Worm (Caenorhabditis elegans): ENCODE measurements around the gene mltn-13.

mltn-13 gene

ce11 chrX:4479960-4480359 lies 31.8 kb upstream of the mltn-13 start:
- TF ChIP-seq lin-35 (GFP tag; optimal IDR thresholded peaks at IDR 0.05), result peak in 1 of 2 experiments; percentile 8
- no peak for TF ChIP-seq ceh-82 (tag; optimal IDR thresholded peaks at IDR 0.05)

ce11 chrX:4478503-4478902 lies 30.3 kb upstream of the mltn-13 start:
- TF ChIP-seq lin-35 (GFP tag; optimal IDR thresholded peaks at IDR 0.05) (peak in 1 of 2 experiments; percentile 21), elt-2 (tag; optimal IDR thresholded peaks at IDR 0.05) (peak; percentile 65), swsn-7 (tag; optimal IDR thresholded peaks at IDR 0.05) (no peak)

ce11 chrX:4469297-4469816 lies 21.2 kb upstream of the mltn-13 start, which contains the start of gene asb-2:
asb-2 (plus strand) TSS chrX:4469766.
- TF ChIP-seq hlh-4 (tag; optimal IDR thresholded peaks at IDR 0.05) (no peak), aha-1 (tag; optimal IDR thresholded peaks at IDR 0.05) (no peak), hpl-2 (GFP tag; optimal IDR thresholded peaks at IDR 0.05) (peak; percentile 45), pqm-1 (tag; optimal IDR thresholded peaks at IDR 0.05) (no peak), sup-37 (GFP tag; optimal IDR thresholded peaks at IDR 0.05) (no peak), isw-1 (GFP tag; IDR thresholded peaks at IDR 0.05) (peak; percentile 55), nhr-47 (tag; optimal IDR thresholded peaks at IDR 0.05) (peak; percentile 90), sptf-1 (tag; optimal IDR thresholded peaks at IDR 0.05) (no peak), swsn-7 (tag; optimal IDR thresholded peaks at IDR 0.05) (peak; percentile 89), C16A3.4 (tag; optimal IDR thresholded peaks at IDR 0.05) (peak; percentile 89), egl-27 (tag; optimal IDR thresholded peaks at IDR 0.05) (no peak), hlh-17 (GFP tag; optimal IDR thresholded peaks at IDR 0.05; ENCODE audit: borderline replicate concordance) (no peak), ets-5 (GFP tag; IDR thresholded peaks at IDR 0.05) (no peak), xbp-1 (tag; optimal IDR thresholded peaks at IDR 0.05) (peak; percentile 97), grh-1 (GFP tag; IDR thresholded peaks at IDR 0.05) (peak; percentile 70), ceh-8 (GFP tag; optimal IDR thresholded peaks at IDR 0.05) (no peak), fkh-4 (tag; optimal IDR thresholded peaks at IDR 0.05; ENCODE audit: borderline replicate concordance) (no peak), zip-4 (GFP tag; optimal IDR thresholded peaks at IDR 0.05) (no peak), ceh-88 (GFP tag; IDR thresholded peaks at IDR 0.05) (peak; percentile 35; the same call in 1 of the 2 replicates), blmp-1 (tag; optimal IDR thresholded peaks at IDR 0.05) (no peak), unc-130 (tag; optimal IDR thresholded peaks at IDR 0.05) (peak; percentile 88), C34B4.2 (tag; optimal IDR thresholded peaks at IDR 0.05) (no peak), jun-1 (tag; optimal IDR thresholded peaks at IDR 0.05) (peak; percentile 79), irx-1 (tag; optimal IDR thresholded peaks at IDR 0.05) (peak; percentile 59), mab-9 (GFP tag; IDR thresholded peaks at IDR 0.05) (no peak), elt-2 (tag; optimal IDR thresholded peaks at IDR 0.05) (peak; percentile 32), rnt-1 (tag; optimal IDR thresholded peaks at IDR 0.05) (peak; percentile 91), lsy-2 (tag; optimal IDR thresholded peaks at IDR 0.05) (peak; percentile 85 to 92), pax-3 (tag; optimal IDR thresholded peaks at IDR 0.05) (peak; percentile 39), lin-35 (GFP tag; optimal IDR thresholded peaks at IDR 0.05) (peak; percentile 79 to 92), unc-98 (GFP tag; IDR thresholded peaks at IDR 0.05) (no peak), ces-1 (GFP tag; optimal IDR thresholded peaks at IDR 0.05) (no peak), skn-1 (tag; optimal IDR thresholded peaks at IDR 0.05) (peak; percentile 94), lin-15B (tag; optimal IDR thresholded peaks at IDR 0.05) (peak; percentile 87), mef-2 (tag; optimal IDR thresholded peaks at IDR 0.05) (peak; percentile 50), nhr-71 (tag; optimal IDR thresholded peaks at IDR 0.05) (peak; percentile 93), fkh-8 (tag; optimal IDR thresholded peaks at IDR 0.05) (peak; percentile 80), nhr-11 (tag; optimal IDR thresholded peaks at IDR 0.05) (peak; percentile 67), lin-39 (tag; optimal IDR thresholded peaks at IDR 0.05) (peak; percentile 23), fkh-10 (GFP tag; optimal IDR thresholded peaks at IDR 0.05) (no peak), nhr-90 (tag; optimal IDR thresholded peaks at IDR 0.05; ENCODE audit: poor library complexity) (peak; percentile 86), unc-62 (GFP tag; optimal IDR thresholded peaks at IDR 0.05) (no peak), F16B12.6 (tag; optimal IDR thresholded peaks at IDR 0.05) (peak; percentile 56), ceh-63 (GFP tag; optimal IDR thresholded peaks at IDR 0.05) (no peak), lin-14 (GFP tag; optimal IDR thresholded peaks at IDR 0.05) (peak; percentile 93), mep-1 (tag; optimal IDR thresholded peaks at IDR 0.05) (peak; percentile 95)
